Worm (Caenorhabditis elegans) whole organism, mixed stage, embryonic: ENCODE data around the gene C15B12.8.

ENCODE experiments used
- nhr-28 ChIP-seq: fragments of 150-350 bp; optimal IDR thresholded peaks from 2 replicates; lab custom pipeline; 2014; ENCODE audit warnings: missing biosample characterization, missing genetic modification characterization
- sem-2 ChIP-seq: fragments of 200-800 bp; sonication (Bioruptor generic); optimal IDR thresholded peaks from 2 replicates; lab custom pipeline; 2018; ENCODE audit warnings: mild to moderate bottlenecking, missing genetic modification characterization, missing compliant biosample characterization
- ztf-11 ChIP-seq: fragments of 150-350 bp; optimal IDR thresholded peaks from 2 replicates; lab custom pipeline; 2014; ENCODE audit warnings: missing biosample characterization, missing genetic modification characterization

ce11 chrX:6440464-6440863 lies 33.6 kb upstream of the C15B12.8 start, which contains the start of gene K10C2.14:
- TF ChIP-seq sem-2 (GFP tag; lab: Kevin White, UChicago) (no peak), ztf-11 (tag; lab: Kevin White, UChicago) (no peak), nhr-28 (tag; lab: Kevin White, UChicago) (no peak)
